Fruit fly (Drosophila melanogaster): ENCODE results near the gene Uvrag.

Uvrag gene

DNA sequence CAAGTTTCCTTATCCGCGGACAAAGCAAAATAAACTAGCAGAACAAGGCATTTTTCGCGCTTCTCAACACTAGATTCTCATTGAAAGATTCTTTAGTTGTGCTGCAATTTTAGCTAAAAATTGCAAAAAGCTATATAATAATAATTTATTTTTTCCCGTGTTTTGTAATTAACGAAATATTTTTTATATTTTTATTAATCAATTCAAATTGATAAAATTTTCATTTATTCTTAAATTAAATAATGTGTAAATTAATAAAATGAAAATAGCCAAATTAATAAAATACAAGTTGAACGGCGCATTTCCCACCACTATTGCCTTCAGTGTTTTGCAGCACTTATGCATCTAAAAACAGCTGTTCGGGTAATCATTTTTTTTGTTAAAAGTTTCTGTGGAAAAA is at the start of gene Uvrag, which contains the start of gene Drep4:
TSS of gene Uvrag (plus strand) at position 322 of the 400 bp plus-strand sequence.
TSS of gene Drep4 (minus strand) at position 7 of the 400 bp plus-strand sequence.
- peak; percentile 81 for TF ChIP-seq CG17801 (GFP tag; optimal IDR thresholded peaks at IDR 0.05; ENCODE audit: partially characterized antibody)

DNA sequence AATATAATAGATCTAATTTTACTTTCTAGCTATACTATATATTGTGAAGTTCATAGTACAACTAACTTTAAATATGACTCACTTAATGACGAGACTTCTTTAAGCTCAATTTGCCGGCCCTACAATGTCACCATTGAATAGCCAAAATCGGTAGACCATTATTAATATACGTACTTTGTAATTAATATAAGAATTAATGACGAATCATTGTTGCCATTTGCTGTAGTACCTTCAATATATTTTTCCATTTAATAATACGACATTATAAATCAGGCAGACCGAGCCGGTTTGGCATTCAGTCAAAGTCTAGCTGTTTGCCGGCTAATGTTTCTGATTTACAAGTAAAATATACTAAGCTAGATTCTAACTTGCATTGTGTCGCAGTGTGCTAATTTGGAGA is 46.9 kb upstream of the Uvrag start, which contains the start of gene Jhbp13:
TSS of gene Jhbp13 (plus strand) at position 301 of the 400 bp plus-strand sequence.
- no peak for TF ChIP-seq CG17801 (GFP tag; optimal IDR thresholded peaks at IDR 0.05; ENCODE audit: partially characterized antibody)

DNA sequence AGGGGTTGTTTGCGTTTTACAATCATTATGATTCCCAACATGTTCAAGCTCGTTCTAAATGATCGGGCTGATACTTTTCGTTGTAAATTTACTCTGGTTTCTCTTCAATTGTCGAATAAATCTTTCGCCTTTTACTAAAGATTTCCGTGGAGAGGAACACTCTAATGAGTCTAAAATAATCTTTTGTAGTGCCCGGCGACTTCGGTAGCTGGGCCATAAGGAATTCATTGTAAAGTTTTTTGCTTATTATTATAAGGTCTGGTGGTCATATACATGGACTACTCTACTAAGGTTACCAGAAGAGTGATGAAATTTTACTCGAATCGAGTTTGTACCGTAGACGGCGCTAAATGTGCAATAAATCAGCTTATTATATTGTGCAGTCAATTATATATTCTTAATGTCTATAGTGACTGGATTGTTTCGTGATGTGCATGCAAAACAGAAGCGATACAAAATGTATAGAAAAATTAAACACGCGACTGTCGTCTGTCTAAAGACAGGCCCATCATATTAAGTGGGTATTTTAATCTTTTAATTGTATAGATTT is 41.7 kb upstream of the Uvrag start:
- no peak for TF ChIP-seq CG17801 (GFP tag; optimal IDR thresholded peaks at IDR 0.05; ENCODE audit: partially characterized antibody)

DNA sequence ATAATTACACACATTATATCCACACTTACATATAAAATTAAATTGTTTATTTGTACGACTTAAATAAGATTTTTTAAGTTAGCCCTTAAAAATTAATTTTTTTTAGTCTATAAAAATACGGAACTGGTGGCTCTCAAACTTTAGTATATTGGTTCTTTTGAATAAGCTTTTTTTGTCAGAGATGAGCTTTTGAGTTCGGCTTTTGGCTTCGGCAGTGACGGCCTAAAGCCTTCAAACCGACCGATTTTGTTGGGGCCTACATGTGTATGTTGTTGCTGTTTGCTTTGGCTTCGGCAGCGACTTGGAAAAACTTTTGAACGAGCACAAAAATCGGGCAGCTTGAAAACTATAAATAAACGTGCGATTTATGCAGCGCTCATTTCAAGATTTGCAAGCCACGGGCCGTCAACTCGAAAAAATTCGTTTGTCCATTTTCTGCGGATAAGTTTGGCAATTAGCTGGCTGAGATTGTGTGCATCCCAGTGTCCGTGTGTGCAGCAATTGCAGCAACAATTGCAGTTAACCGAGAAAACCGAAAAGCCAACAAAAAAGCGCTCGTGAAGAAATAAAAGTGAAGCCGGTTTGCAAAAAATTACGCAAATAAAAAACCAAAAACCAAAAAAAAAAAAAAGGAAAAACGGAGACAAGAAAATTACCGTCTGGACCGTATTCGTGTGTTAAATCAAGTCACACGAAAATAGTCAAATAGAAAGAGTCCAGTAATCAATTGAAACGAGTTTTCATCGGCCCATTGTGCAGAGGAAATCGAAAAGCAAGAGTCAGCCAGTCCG is 40.5 kb upstream of the Uvrag start, which contains the start of gene CG16820:
TSS of gene CG16820 (plus strand) at position 378 of the 791 bp plus-strand sequence.
- no peak for TF ChIP-seq CG17801 (GFP tag; optimal IDR thresholded peaks at IDR 0.05; ENCODE audit: partially characterized antibody)

DNA sequence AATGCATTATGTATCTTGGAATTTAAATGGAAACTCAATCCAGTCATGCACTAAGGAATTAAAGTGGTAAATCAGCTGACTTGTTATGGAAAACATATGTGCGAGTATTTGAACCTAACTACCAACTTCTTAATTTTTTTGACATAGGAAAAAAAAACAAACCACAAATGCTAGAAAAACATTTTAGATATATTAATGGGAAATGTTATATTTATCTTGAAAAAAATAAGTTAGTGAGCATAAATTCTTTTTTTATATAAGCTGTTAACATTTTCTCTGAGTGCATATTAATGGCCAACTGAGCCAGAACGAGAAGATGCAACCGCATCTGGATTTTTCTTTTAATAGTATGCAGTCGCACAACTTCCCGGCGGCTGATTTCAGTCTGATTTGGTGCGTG is 35.4 kb upstream of the Uvrag start:
- TF ChIP-seq CG17801 (GFP tag; optimal IDR thresholded peaks at IDR 0.05; ENCODE audit: partially characterized antibody): no peak

DNA sequence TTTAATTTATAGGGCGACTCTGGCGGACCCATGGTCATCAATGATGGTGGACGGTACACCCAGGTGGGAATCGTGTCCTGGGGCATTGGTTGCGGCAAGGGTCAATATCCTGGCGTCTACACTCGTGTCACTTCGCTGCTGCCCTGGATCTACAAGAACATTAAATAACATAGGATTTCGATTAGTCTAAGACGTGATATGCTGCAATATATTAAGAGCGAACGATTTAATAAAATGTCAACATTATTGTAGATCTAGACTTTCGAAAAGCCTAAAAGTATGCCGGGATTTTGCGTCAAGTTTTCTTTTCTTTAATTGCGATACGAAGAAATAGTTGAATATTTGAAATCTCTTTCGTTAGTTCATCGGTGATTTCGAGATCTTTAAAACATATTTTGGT is 29.4 kb upstream of the Uvrag start, which contains the start of gene Naa20B:
TSS of gene Naa20B (plus strand) at position 301 of the 400 bp plus-strand sequence.
- no peak for TF ChIP-seq CG17801 (GFP tag; optimal IDR thresholded peaks at IDR 0.05; ENCODE audit: partially characterized antibody)

DNA sequence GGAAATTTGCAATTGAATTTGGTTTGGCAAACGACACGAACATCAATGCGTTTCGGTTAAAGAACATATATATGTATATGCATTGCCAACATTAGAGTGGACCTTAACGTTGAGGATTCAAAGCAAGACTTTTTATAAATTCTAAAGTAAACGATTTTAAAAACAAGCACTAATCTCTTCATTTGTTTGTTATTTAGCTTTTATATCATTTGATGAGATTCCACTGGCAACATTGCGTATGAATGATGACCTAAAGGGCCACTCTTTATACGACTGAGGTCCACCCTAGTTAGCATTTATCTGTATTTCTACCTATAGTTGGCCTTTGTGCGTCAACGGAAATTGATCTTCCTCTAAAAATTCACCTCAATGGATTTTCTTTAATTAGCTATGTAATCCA is 27.9 kb upstream of the Uvrag start:
- TF ChIP-seq CG17801 (GFP tag; optimal IDR thresholded peaks at IDR 0.05; ENCODE audit: partially characterized antibody): no peak

DNA sequence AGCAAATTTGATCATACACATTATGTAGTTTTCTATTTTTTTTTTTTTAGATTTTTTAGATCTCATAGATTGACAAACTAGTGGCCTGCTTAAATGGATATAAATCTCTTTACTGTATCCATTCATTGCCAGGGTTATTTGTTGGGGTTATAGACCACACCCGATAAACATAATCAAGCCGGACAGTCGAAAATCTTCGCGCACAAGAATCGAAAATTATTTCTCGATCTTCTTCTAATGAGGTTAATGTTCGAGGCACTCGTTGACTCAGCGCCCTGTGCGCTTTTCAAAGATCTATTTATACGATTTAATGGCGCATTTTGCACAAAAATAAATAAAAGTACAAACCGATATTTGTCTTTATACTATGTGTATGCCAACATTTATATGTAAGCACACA is 26.9 kb upstream of the Uvrag start, which contains the start of gene CG31730:
TSS of gene CG31730 (minus strand) at position 101 of the 400 bp plus-strand sequence.
- no peak for TF ChIP-seq CG17801 (GFP tag; optimal IDR thresholded peaks at IDR 0.05; ENCODE audit: partially characterized antibody)

DNA sequence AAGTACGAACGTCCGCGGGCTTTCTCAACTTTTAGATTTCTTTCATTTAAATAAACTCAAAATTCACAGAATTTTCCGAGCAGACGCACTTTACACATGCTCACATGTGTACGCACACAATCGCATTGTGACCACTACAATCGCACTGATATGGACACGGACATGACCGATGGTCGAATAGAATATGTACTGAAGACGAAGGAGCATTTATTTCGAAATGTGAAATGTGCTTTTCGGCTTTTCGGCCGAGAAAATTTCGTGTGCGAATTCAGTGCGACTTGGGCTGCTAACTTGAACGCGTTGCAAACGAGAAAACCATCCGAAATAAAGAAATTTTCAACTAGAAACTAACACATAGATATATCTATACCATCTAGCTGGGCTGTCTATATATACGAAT is 25.8 kb upstream of the Uvrag start, which contains the start of gene CG44085:
TSS of gene CG44085 (plus strand) at position 269 of the 400 bp plus-strand sequence.
- TF ChIP-seq CG17801 (GFP tag; optimal IDR thresholded peaks at IDR 0.05; ENCODE audit: partially characterized antibody): no peak

DNA sequence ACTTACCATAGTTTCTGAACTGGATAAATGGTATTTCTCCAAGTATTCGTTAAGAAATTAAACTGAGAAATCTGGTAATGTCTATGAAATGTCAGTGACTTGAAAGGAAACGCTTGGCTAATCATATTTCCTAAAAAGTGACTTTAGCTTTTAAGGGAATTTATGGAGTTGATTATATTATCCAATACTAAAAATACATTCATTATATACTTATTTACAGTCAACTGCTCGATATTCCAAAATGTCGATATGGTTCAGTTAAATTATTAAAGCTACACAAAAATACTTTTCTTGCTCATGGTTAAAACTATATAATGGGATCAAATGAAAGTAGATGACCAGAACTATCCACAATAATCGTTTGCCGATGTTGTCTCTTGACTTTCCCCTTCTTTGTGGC is 20.8 kb upstream of the Uvrag start, which contains the start of gene CG31848:
TSS of gene CG31848 (minus strand) at position 101 of the 400 bp plus-strand sequence.
- no peak for TF ChIP-seq CG17801 (GFP tag; optimal IDR thresholded peaks at IDR 0.05; ENCODE audit: partially characterized antibody)

DNA sequence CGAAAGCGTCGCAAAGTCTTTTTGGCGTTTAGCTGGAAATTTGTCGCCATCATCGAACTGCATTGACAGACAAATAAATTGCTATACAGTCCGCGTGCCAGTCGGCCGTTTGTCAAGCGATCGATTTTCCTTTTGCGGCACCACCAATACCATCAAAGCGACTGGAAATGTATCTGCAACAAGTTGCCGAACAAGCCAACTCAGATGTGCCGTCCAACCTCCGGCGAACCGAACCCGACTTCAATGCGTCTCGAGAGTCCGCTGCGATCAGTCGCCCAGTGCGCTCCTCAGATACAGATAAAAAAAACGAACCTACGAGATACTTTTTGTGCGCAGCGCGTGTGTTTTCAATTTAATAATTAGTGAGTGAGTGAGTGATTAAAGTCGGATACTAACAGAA is 19.9 kb upstream of the Uvrag start:
- TF ChIP-seq CG17801 (GFP tag; optimal IDR thresholded peaks at IDR 0.05; ENCODE audit: partially characterized antibody): no peak

DNA sequence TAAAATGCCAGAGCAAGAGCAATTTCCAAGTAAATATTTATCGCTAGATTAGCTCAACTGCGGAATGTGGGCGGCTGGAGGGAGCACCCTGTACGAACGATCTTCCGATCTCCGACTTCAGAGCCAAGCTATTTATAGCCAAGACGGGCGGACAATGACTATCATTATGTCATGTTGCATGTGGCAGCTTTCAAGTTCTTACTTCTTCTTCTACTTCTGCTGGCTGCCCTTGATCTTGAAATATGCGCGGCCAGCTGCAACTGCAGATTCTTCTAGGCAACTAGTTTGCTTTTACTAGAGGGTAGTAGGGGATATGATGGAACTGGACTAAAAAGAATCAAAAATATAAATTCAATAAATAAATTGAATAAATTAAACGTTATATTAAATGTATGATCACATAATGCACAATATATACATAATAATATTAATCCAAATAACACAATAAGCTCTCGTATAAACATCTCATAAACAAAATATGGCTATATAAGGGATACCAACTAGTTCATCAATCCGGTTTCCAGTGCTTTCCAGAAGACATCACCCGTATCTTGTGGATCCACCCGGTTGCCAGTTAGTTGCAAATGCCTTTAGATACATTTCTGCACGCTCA is 18.4 kb upstream of the Uvrag start:
- TF ChIP-seq CG17801 (GFP tag; optimal IDR thresholded peaks at IDR 0.05; ENCODE audit: partially characterized antibody): no peak

DNA sequence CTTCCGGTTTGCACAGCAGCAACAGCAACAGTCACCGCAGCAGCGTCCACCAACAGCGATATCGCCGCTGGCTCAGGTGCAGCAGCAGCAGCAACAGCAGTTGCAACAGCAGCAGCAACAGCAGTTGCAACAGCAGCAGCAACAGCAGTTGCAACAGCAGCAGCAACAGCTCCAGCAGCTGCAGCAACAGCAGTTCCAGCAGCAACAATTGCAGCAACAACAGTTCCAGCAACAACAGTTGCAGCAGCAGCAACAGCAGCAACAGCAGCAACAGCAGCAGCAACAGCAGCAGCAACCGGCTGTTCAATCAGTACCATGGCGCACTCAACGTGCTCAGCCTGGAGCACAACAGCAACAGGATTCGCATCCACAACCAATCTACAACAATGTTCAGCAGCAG is 14.0 kb upstream of the Uvrag start:
- no peak for TF ChIP-seq CG17801 (GFP tag; optimal IDR thresholded peaks at IDR 0.05; ENCODE audit: partially characterized antibody)

DNA sequence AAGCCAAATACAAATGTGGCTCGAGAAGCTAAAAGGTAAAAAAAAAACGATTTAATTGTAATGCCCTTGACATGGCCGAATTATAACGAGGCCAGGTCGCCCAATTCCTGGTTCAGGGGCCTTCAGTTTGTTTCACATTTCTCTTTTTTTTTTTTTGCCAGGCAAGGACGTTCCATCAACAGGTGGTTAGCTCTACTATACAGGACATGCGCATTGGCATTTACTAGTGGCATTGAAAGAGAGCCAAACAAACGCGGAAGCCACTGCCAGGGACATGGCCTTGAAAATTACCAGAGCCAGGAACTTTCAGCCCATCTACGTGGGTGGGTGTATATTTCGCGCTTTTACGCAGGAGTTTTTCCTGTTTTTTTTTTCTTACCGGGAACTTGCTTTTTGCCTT is 786 bp upstream of the Uvrag start:
- no peak for TF ChIP-seq CG17801 (GFP tag; optimal IDR thresholded peaks at IDR 0.05; ENCODE audit: partially characterized antibody)

DNA sequence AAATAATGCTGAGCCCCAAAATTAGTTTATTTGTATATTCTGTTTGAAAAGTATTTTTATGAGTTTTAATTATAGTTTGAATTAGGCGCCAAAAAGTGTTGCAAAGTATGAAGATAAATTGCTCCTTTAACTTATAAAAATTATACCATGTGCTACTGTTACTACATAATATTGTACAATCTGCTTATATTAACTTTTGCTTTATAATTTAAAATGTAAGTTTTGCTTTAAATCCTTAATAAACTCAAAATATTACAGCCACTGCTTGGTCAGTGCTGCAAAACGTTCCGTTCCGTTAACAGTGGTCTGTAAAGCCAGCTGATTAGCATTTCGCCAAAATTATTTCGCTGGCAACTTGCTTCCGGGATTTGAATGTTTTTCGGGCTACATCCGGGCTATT is 3.1 kb downstream of the Uvrag start, which contains the start of gene CG31729:
TSS of gene CG31729 (plus strand) at position 309 of the 400 bp plus-strand sequence.
- peak; percentile 25 for TF ChIP-seq CG17801 (GFP tag; optimal IDR thresholded peaks at IDR 0.05; ENCODE audit: partially characterized antibody)

Data from ovary, adult (tissue).